Fruit fly (Drosophila melanogaster): Measurements from ENCODE around the gene mura.

The mura gene

dm6 chr3R:9527907-9528842, 23.4 kb downstream of the mura start:
- TF ChIP-seq cnc (optimal IDR thresholded peaks at IDR 0.05) = no peak
- peak; percentile 95 for TF ChIP-seq CG12768 (GFP tag; optimal IDR thresholded peaks at IDR 0.05)
- TF ChIP-seq CG5204 (GFP tag; optimal IDR thresholded peaks at IDR 0.05) = no peak
- TF ChIP-seq Mnt (GFP tag; optimal IDR thresholded peaks at IDR 0.05) = peak; percentile 81
- TF ChIP-seq pad (GFP tag; optimal IDR thresholded peaks at IDR 0.05) = peak; percentile 64
- peak; percentile 92 for TF ChIP-seq CG33017 (tag; optimal IDR thresholded peaks at IDR 0.05)
- TF ChIP-seq cic (GFP tag; optimal IDR thresholded peaks at IDR 0.05) = peak; percentile 83
- TF ChIP-seq CG7045 (GFP tag; optimal IDR thresholded peaks at IDR 0.05) = peak; percentile 96
- TF ChIP-seq CG7101 (tag; optimal IDR thresholded peaks at IDR 0.05) = peak; percentile 91
- TF ChIP-seq tj (GFP tag; optimal IDR thresholded peaks at IDR 0.05) = peak; percentile 50
- peak; percentile 94 for TF ChIP-seq Hr96 (GFP tag; optimal IDR thresholded peaks at IDR 0.05)
- TF ChIP-seq Crg-1 (GFP tag; optimal IDR thresholded peaks at IDR 0.05) = no peak
- TF ChIP-seq CG14711 (tag; optimal IDR thresholded peaks at IDR 0.05) = peak; percentile 86
- peak; percentile 91 for TF ChIP-seq kay (GFP tag; ENCODE audit: borderline replicate concordance)
- TF ChIP-seq CG11617 (GFP tag; optimal IDR thresholded peaks at IDR 0.05) = peak; percentile 60
- TF ChIP-seq bab1 (GFP tag; optimal IDR thresholded peaks at IDR 0.05) = peak; percentile 40
- peak; percentile 14 for TF ChIP-seq CG1620 (GFP tag; optimal IDR thresholded peaks at IDR 0.05)
- TF ChIP-seq toe (GFP tag; optimal IDR thresholded peaks at IDR 0.05) = no peak
- TF ChIP-seq ovo (GFP tag; optimal IDR thresholded peaks at IDR 0.05) = no peak
- TF ChIP-seq Clk (GFP tag; optimal IDR thresholded peaks at IDR 0.05) = peak; percentile 90

- TF ChIP-seq CG14711 (tag; optimal IDR thresholded peaks at IDR 0.05) = peak; percentile 31
- TF ChIP-seq CG11617 (GFP tag; optimal IDR thresholded peaks at IDR 0.05) = no peak
- TF ChIP-seq ovo (GFP tag; optimal IDR thresholded peaks at IDR 0.05) = peak; percentile 12
Measured at dm6 chr3R:9516400-9516852, 35.2 kb downstream of the mura start.

dm6 chr3R:9515860-9516344, 35.7 kb downstream of the mura start, which contains the start of the genes mRpL47, CG8176 and Kdm3:
Gene mRpL47, minus strand, starts transcription at chr3R:9515908.
Gene CG8176, plus strand, starts transcription at chr3R:9516007.
Gene Kdm3, plus strand, starts transcription at chr3R:9516007.
- TF ChIP-seq Hr96 (GFP tag; optimal IDR thresholded peaks at IDR 0.05) (no peak), CG5204 (GFP tag; optimal IDR thresholded peaks at IDR 0.05) (no peak), kay (GFP tag; ENCODE audit: borderline replicate concordance) (no peak), Crg-1 (GFP tag; optimal IDR thresholded peaks at IDR 0.05) (peak; percentile 37), cic (GFP tag; optimal IDR thresholded peaks at IDR 0.05) (peak; percentile 78), CG7101 (tag; optimal IDR thresholded peaks at IDR 0.05) (peak; percentile 61), pad (GFP tag; optimal IDR thresholded peaks at IDR 0.05) (peak; percentile 45), Clk (GFP tag; optimal IDR thresholded peaks at IDR 0.05) (peak; percentile 63), CG14711 (tag; optimal IDR thresholded peaks at IDR 0.05) (peak; percentile 80), CG33017 (tag; optimal IDR thresholded peaks at IDR 0.05) (no peak), CG12768 (GFP tag; optimal IDR thresholded peaks at IDR 0.05) (peak; percentile 22), CG1620 (GFP tag; optimal IDR thresholded peaks at IDR 0.05) (peak; percentile 86), CG11617 (GFP tag; optimal IDR thresholded peaks at IDR 0.05) (peak; percentile 73), bab1 (GFP tag; optimal IDR thresholded peaks at IDR 0.05) (peak; percentile 80), toe (GFP tag; optimal IDR thresholded peaks at IDR 0.05) (no peak), tj (GFP tag; optimal IDR thresholded peaks at IDR 0.05) (peak; percentile 54), ovo (GFP tag; optimal IDR thresholded peaks at IDR 0.05) (peak; percentile 1), CG7045 (GFP tag; optimal IDR thresholded peaks at IDR 0.05) (peak; percentile 5), Mnt (GFP tag; optimal IDR thresholded peaks at IDR 0.05) (peak; percentile 89)

dm6 chr3R:9513052-9513420, 38.6 kb downstream of the mura start, which contains the start of the genes Ras85D and Rlb1:
Gene Ras85D, minus strand, starts transcription at chr3R:9513067.
Gene Rlb1, plus strand, starts transcription at chr3R:9513327.
- TF ChIP-seq CG7101 (tag; optimal IDR thresholded peaks at IDR 0.05) (peak; percentile 79), CG7045 (GFP tag; optimal IDR thresholded peaks at IDR 0.05) (peak; percentile 76), CG11617 (GFP tag; optimal IDR thresholded peaks at IDR 0.05) (peak; percentile 76), ovo (GFP tag; optimal IDR thresholded peaks at IDR 0.05) (peak; percentile 80), Mnt (GFP tag; optimal IDR thresholded peaks at IDR 0.05) (peak; percentile 87), CG5204 (GFP tag; optimal IDR thresholded peaks at IDR 0.05) (no peak), pad (GFP tag; optimal IDR thresholded peaks at IDR 0.05) (peak; percentile 67), Hr96 (GFP tag; optimal IDR thresholded peaks at IDR 0.05) (no peak), tj (GFP tag; optimal IDR thresholded peaks at IDR 0.05) (peak; percentile 46), toe (GFP tag; optimal IDR thresholded peaks at IDR 0.05) (peak; percentile 97), cnc (optimal IDR thresholded peaks at IDR 0.05) (no peak), Crg-1 (GFP tag; optimal IDR thresholded peaks at IDR 0.05) (peak; percentile 86), CG1620 (GFP tag; optimal IDR thresholded peaks at IDR 0.05) (peak; percentile 94), cic (GFP tag; optimal IDR thresholded peaks at IDR 0.05) (no peak), CG33017 (tag; optimal IDR thresholded peaks at IDR 0.05) (peak; percentile 49), CG12768 (GFP tag; optimal IDR thresholded peaks at IDR 0.05) (peak; percentile 73), CG14711 (tag; optimal IDR thresholded peaks at IDR 0.05) (peak; percentile 69), bab1 (GFP tag; optimal IDR thresholded peaks at IDR 0.05) (peak; percentile 65), kay (GFP tag; ENCODE audit: borderline replicate concordance) (no peak), Clk (GFP tag; optimal IDR thresholded peaks at IDR 0.05) (no peak)

Measured in whole organism, adult.